Fruit fly (Drosophila melanogaster): ENCODE measurements around the gene CG32266.

The CG32266 gene

DNA sequence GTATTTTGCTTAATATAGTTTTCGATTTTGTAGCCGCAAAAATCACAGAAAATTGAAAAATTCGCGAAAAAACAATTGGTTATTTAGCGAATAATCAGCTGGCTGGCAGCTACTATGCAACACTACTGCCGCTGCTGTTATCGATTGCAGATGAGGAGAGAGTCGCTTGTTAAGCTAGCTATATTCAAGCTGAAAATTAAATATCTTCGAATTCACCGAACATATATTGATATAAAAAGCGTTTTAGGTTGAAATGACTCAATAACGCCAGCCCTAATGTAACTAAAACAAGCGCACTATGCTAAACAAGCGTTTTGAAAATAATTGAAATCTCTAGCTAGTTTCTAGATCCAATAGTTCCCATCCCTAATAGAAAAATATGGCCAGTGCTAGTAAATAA, 15.7 kb downstream of the CG32266 start, which contains the start of the genes CG32264, ntc and IntS10 (continued):
- TF ChIP-seq nerfin-1 (tag; optimal IDR thresholded peaks at IDR 0.05) (peak; percentile 57), CG18619 (GFP tag; optimal IDR thresholded peaks at IDR 0.05) (peak; percentile 59), gcm2 (GFP tag; optimal IDR thresholded peaks at IDR 0.05) (peak; percentile 16), Eip74EF (GFP tag; optimal IDR thresholded peaks at IDR 0.05) (no peak), Hr39 (optimal IDR thresholded peaks at IDR 0.05) (no peak), tup (GFP tag; optimal IDR thresholded peaks at IDR 0.05) (peak; percentile 32), sob (GFP tag; IDR thresholded peaks at IDR 0.05) (peak; percentile 77), rib (GFP tag; IDR thresholded peaks at IDR 0.05) (peak; percentile 71), Dll (GFP tag; IDR thresholded peaks at IDR 0.05; ENCODE audit: partially characterized antibody) (peak; percentile 73; the same call in 3 of the 4 replicates), CG18262 (tag; optimal IDR thresholded peaks at IDR 0.05) (peak; percentile 41), CG10147 (GFP tag; optimal IDR thresholded peaks at IDR 0.05) (peak; percentile 67), CG11560 (tag; IDR thresholded peaks at IDR 0.05) (peak; percentile 31; the same call in 2 of the 3 replicates), tll (GFP tag; optimal IDR thresholded peaks at IDR 0.05) (peak in 1 of 2 experiments; percentile 16), pnt (GFP tag; optimal IDR thresholded peaks at IDR 0.05) (peak; percentile 15), chm (GFP tag; IDR thresholded peaks at IDR 0.05) (no peak), HLHmδ (GFP tag; optimal IDR thresholded peaks at IDR 0.05) (no peak), p53 (GFP tag; optimal IDR thresholded peaks at IDR 0.05) (peak; percentile 19), mirr (GFP tag; optimal IDR thresholded peaks at IDR 0.05) (peak; percentile 35), Hand (GFP tag; optimal IDR thresholded peaks at IDR 0.05) (no peak), sima (GFP tag; optimal IDR thresholded peaks at IDR 0.05) (peak; percentile 22), bigmax (GFP tag; optimal IDR thresholded peaks at IDR 0.05) (no peak), CG1529 (GFP tag; optimal IDR thresholded peaks at IDR 0.05) (peak; percentile 28), Lhr (GFP tag; optimal IDR thresholded peaks at IDR 0.05) (peak; percentile 42), CG12236 (GFP tag; optimal IDR thresholded peaks at IDR 0.05) (peak; percentile 17), Bgb (GFP tag; IDR thresholded peaks at IDR 0.05; ENCODE audit: partially characterized antibody) (0 out of 2 replicates have a peak, but pooled peaks have one; percentile 43), CG7987 (GFP tag; optimal IDR thresholded peaks at IDR 0.05) (no peak), CG14710 (tag; optimal IDR thresholded peaks at IDR 0.05) (peak; percentile 68), CG6254 (GFP tag; optimal IDR thresholded peaks at IDR 0.05) (peak; percentile 7), CG10654 (GFP tag; optimal IDR thresholded peaks at IDR 0.05) (peak; percentile 62), CG17912 (GFP tag; optimal IDR thresholded peaks at IDR 0.05) (peak; percentile 10), exex (tag; optimal IDR thresholded peaks at IDR 0.05) (peak; percentile 41), D19A (tag; optimal IDR thresholded peaks at IDR 0.05) (peak; percentile 0), insv (GFP tag; optimal IDR thresholded peaks at IDR 0.05) (peak in 1 of 2 experiments; percentile 54), Trl (optimal IDR thresholded peaks at IDR 0.05) (no peak), Trl (GFP tag; optimal IDR thresholded peaks at IDR 0.05) (peak; percentile 78), z (GFP tag; IDR thresholded peaks at IDR 0.05) (no peak), YL-1 (GFP tag; optimal IDR thresholded peaks at IDR 0.05) (peak; percentile 64), tio (GFP tag; optimal IDR thresholded peaks at IDR 0.05) (no peak), CG7963 (GFP tag; IDR thresholded peaks at IDR 0.05; ENCODE audit: partially characterized antibody) (no peak), disco-r (GFP tag; optimal IDR thresholded peaks at IDR 0.05) (peak; percentile 70), Doc3 (GFP tag; IDR thresholded peaks at IDR 0.05; ENCODE audit: partially characterized antibody) (peak; percentile 56; the same call in 1 of the 3 replicates), CG6765 (GFP tag; optimal IDR thresholded peaks at IDR 0.05) (no peak), trh (GFP tag; optimal IDR thresholded peaks at IDR 0.05) (no peak), chif (GFP tag; optimal IDR thresholded peaks at IDR 0.05) (peak; percentile 73 to 77), CG7745 (tag; optimal IDR thresholded peaks at IDR 0.05) (no peak), CG6791 (GFP tag; IDR thresholded peaks at IDR 0.05; ENCODE audit: partially characterized antibody) (no peak), knrl (GFP tag; IDR thresholded peaks at IDR 0.05; ENCODE audit: partially characterized antibody) (peak; percentile 66), grau (tag; optimal IDR thresholded peaks at IDR 0.05) (peak; percentile 79), CG11504 (tag; optimal IDR thresholded peaks at IDR 0.05) (no peak), CG16815 (GFP tag; optimal IDR thresholded peaks at IDR 0.05) (peak; percentile 64)

All from whole organism, embryonic.